Worm (Caenorhabditis elegans): ENCODE measurements around the gene W01B6.8.

DNA sequence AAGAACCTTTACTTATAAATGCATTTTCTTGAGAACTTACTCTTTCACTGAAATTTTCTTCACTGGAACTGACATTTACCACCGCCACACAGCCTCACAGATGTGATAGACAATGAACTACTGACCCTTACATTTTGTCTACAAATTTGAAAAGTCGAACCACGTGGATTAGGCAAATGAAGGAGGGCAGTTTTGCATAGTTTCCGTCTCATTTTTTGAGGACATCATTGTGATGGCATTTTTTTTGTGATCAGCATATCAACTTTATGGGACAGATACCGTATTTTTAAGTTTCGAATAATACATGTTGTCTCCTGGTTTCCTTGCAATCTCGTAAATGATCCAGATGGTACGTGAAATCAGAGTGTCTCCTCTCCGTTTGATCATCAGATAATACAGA lies 11.6 kb downstream of the W01B6.8 start, which contains the start of gene W01B6.3:
- TF ChIP-seq hmbx-1 (tag; optimal IDR thresholded peaks at IDR 0.05) = no peak
- TF ChIP-seq tra-4 (tag; optimal IDR thresholded peaks at IDR 0.05) = no peak
- TF ChIP-seq F13C5.2 (tag; optimal IDR thresholded peaks at IDR 0.05) = no peak
- no peak for TF ChIP-seq aly-1 (tag; optimal IDR thresholded peaks at IDR 0.05)
